Worm (Caenorhabditis elegans): ENCODE data around the gene acr-18.
"Not testable (repeated sequence)": the region's sequence is repeated elsewhere in the genome, so short reads cannot be mapped to it uniquely, and the experiment has no call there.

Gene acr-18

ce11 chrV:15559047-15559446 lies at the start of gene acr-18:
Gene acr-18, minus strand, starts transcription at chrV:15559147.
- TF ChIP-seq dpff-1 (tag; optimal IDR thresholded peaks at IDR 0.05) (no peak), die-1 (tag; optimal IDR thresholded peaks at IDR 0.05) (no peak)

ce11 chrV:15605045-15605444 lies 46.1 kb upstream of the acr-18 start, which contains the start of gene fbxa-154:
Gene fbxa-154, minus strand, starts transcription at chrV:15605145.
- no peak for TF ChIP-seq Y95B8A.8 (GFP tag; IDR thresholded peaks at IDR 0.05)
- TF ChIP-seq dpl-1 (GFP tag; optimal IDR thresholded peaks at IDR 0.05) = no peak
- TF ChIP-seq tlf-1 (GFP tag; optimal IDR thresholded peaks at IDR 0.05) = no peak
- TF ChIP-seq dpff-1 (tag; optimal IDR thresholded peaks at IDR 0.05) = no peak
- TF ChIP-seq somi-1 (GFP tag; optimal IDR thresholded peaks at IDR 0.05) = no peak
- no peak for TF ChIP-seq xnd-1 (tag; optimal IDR thresholded peaks at IDR 0.05)
- TF ChIP-seq F57C9.4 (tag; optimal IDR thresholded peaks at IDR 0.05) = no peak
- no peak for TF ChIP-seq unc-62 (GFP tag; optimal IDR thresholded peaks at IDR 0.05)
- no peak for TF ChIP-seq madf-8 (GFP tag; conservative IDR thresholded peaks at IDR 0.05)
- TF ChIP-seq pha-4 (tag; optimal IDR thresholded peaks at IDR 0.05) = no peak
- no peak for TF ChIP-seq snpc-4 (GFP tag; optimal IDR thresholded peaks at IDR 0.05)
- TF ChIP-seq snpc-4 (tag; optimal IDR thresholded peaks at IDR 0.05) = no peak
- no peak for TF ChIP-seq egl-44 (GFP tag; IDR thresholded peaks at IDR 0.05)
- no peak for TF ChIP-seq ama-1 (optimal IDR thresholded peaks at IDR 0.05)
- TF ChIP-seq ama-1 (GFP tag; optimal IDR thresholded peaks at IDR 0.05) = no peak
- TF ChIP-seq nhr-179 (tag; optimal IDR thresholded peaks at IDR 0.05) = no peak

ce11 chrV:15602253-15602652 lies 43.3 kb upstream of the acr-18 start, which contains the start of gene fbxa-152:
Gene fbxa-152, minus strand, starts transcription at chrV:15602353.
- TF ChIP-seq snpc-4 (GFP tag; optimal IDR thresholded peaks at IDR 0.05) = no peak
- TF ChIP-seq snpc-4 (tag; optimal IDR thresholded peaks at IDR 0.05) = no peak
- no peak for TF ChIP-seq F10E7.11 (tag; optimal IDR thresholded peaks at IDR 0.05)

- TF ChIP-seq ets-4 (GFP tag; optimal IDR thresholded peaks at IDR 0.05); lsy-27 (tag; optimal IDR thresholded peaks at IDR 0.05; ENCODE audit: borderline replicate concordance, insufficient read depth); die-1 (tag; optimal IDR thresholded peaks at IDR 0.05): not testable (repeated sequence)
These were observed 40.8 kb upstream of the acr-18 start, which contains the start of gene B0391.14 for ce11 chrV:15599762-15600161. Gene B0391.14, minus strand, starts transcription at chrV:15599862.

- TF ChIP-seq lin-40 (tag; optimal IDR thresholded peaks at IDR 0.05) (no peak), ztf-28 (GFP tag; IDR thresholded peaks at IDR 0.05) (no peak)
These were observed 35.6 kb upstream of the acr-18 start, which contains the start of gene fbxa-139 for ce11 chrV:15594573-15594972. Gene fbxa-139, minus strand, starts transcription at chrV:15594673.

- TF ChIP-seq dox-1 (GFP tag; IDR thresholded peaks at IDR 0.05) (peak; percentile 95), cebp-1 (GFP tag; IDR thresholded peaks at IDR 0.05) (peak; percentile 74), cebp-1 (tag; optimal IDR thresholded peaks at IDR 0.05) (peak; percentile 78), aptf-2 (GFP tag; conservative IDR thresholded peaks at IDR 0.05) (peak; percentile 64; the same call in 1 of the 2 replicates), madf-6 (GFP tag; IDR thresholded peaks at IDR 0.05) (peak; percentile 50), F22D6.2 (tag; optimal IDR thresholded peaks at IDR 0.05) (peak; percentile 55), cebp-2 (GFP tag; IDR thresholded peaks at IDR 0.05) (peak; percentile 95; the same call in 1 of the 2 replicates), unc-130 (GFP tag; optimal IDR thresholded peaks at IDR 0.05) (peak; percentile 80), akir-1 (GFP tag; optimal IDR thresholded peaks at IDR 0.05) (peak; percentile 18), nfyb-1 (GFP tag; IDR thresholded peaks at IDR 0.05) (peak; percentile 92), Y53G8AR.9 (GFP tag; conservative IDR thresholded peaks at IDR 0.05) (peak; percentile 91), F37B4.10 (GFP tag; IDR thresholded peaks at IDR 0.05) (0 out of 2 replicates have a peak, but pooled peaks have one; percentile 31), tbp1 (GFP tag; optimal IDR thresholded peaks at IDR 0.05) (peak; percentile 47), rec-8 (tag; optimal IDR thresholded peaks at IDR 0.05) (peak; percentile 26 to 55), K11D2.4 (GFP tag; IDR thresholded peaks at IDR 0.05) (peak; percentile 91), nhr-90 (tag; optimal IDR thresholded peaks at IDR 0.05) (peak; percentile 34), egl-18 (GFP tag; IDR thresholded peaks at IDR 0.05) (0 out of 2 replicates have a peak, but pooled peaks have one; percentile 25), madf-3 (GFP tag; IDR thresholded peaks at IDR 0.05) (peak; percentile 69; the same call in 1 of the 2 replicates), snpc-4 (tag; optimal IDR thresholded peaks at IDR 0.05) (peak in 2 of 4 experiments; percentile 63 to 82)
- not testable (repeated sequence) for TF ChIP-seq snpc-4 (GFP tag; optimal IDR thresholded peaks at IDR 0.05)
These were observed 31.3 kb upstream of the acr-18 start, which contains the start of gene F28F8.7 for ce11 chrV:15590183-15590667. Gene F28F8.7, minus strand, starts transcription at chrV:15590617.
